Worm (Caenorhabditis elegans): Measurements from ENCODE around the gene cutl-1.

The cutl-1 gene

ce11 chrV:13442819-13443218 is 36.9 kb upstream of the cutl-1 start:
- TF ChIP-seq nhr-76 (tag; optimal IDR thresholded peaks at IDR 0.05) = no peak
- TF ChIP-seq ceh-43 (GFP tag; optimal IDR thresholded peaks at IDR 0.05) = no peak

DNA sequence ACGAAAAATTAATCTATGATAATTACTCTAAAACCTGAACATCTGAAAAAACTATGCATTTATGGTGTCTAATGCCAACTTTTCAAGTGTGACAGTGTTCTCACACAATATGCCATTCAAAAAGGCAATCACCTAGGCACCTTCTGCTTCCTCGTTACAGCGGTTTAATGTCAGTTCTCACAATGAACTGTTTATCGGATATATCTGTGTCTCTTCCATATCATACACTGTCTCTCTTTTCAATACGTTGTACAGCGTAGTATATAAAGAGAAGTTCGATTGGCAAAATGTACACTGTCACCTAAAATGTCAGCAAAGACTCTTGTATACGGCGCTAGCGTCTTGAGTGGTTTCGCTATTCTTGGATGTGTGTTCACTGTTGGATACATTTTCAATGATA is 35.7 kb upstream of the cutl-1 start, which contains the start of gene col-162:
Gene col-162, plus strand, starts transcription at position 301 of the 400 bp plus-strand sequence.
- TF ChIP-seq sem-2 (GFP tag; optimal IDR thresholded peaks at IDR 0.05) = no peak
- no peak for TF ChIP-seq flh-1 (GFP tag; optimal IDR thresholded peaks at IDR 0.05)
- no peak for TF ChIP-seq lin-13 (tag; optimal IDR thresholded peaks at IDR 0.05)
- no peak for TF ChIP-seq ces-1 (GFP tag; optimal IDR thresholded peaks at IDR 0.05)
- no peak for TF ChIP-seq cnd-1 (tag; optimal IDR thresholded peaks at IDR 0.05)

DNA sequence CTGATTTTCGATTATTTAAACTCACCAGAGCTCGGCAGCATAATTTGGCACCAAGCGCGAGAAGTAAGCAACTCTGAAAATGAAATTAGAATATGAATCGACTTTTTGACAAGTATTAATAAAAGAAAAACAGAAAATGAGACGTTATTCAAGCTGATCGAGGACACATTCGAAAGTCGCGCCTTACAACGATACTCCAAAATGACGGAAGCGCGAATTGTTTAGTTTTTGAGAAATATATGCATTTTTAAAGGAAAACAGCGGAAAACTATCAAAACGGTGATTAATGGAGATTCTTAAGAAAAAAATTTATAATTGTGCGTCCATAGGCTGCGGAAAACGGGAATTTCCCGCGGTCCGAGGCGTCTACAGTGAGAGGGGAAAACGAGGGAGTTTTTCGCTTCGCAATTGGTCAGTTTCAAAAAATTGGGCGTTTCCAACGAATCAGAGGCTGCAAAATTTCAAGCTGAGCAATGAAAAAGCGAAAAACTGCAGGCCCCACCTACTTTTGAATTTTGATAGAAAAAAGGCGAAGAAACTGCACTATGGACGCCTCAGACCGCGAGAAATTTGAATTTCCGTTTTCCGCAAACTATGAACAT is 31.7 kb upstream of the cutl-1 start, which contains the start of gene mes-4:
Gene mes-4, minus strand, starts transcription at position 73 of the 602 bp plus-strand sequence.
- no peak for TF ChIP-seq mab-5 (tag; optimal IDR thresholded peaks at IDR 0.05)
- no peak for TF ChIP-seq ceh-43 (GFP tag; optimal IDR thresholded peaks at IDR 0.05)
- TF ChIP-seq bed-3 (GFP tag; optimal IDR thresholded peaks at IDR 0.05) = no peak
- no peak for TF ChIP-seq nhr-237 (tag; optimal IDR thresholded peaks at IDR 0.05)
- TF ChIP-seq flh-1 (GFP tag; optimal IDR thresholded peaks at IDR 0.05) = no peak
- no peak for TF ChIP-seq cnd-1 (tag; optimal IDR thresholded peaks at IDR 0.05)
- TF ChIP-seq ceh-83 (GFP tag; optimal IDR thresholded peaks at IDR 0.05) = no peak
- no peak for TF ChIP-seq unc-120 (tag; optimal IDR thresholded peaks at IDR 0.05; ENCODE audit: poor library complexity, severe bottlenecking)
- no peak for TF ChIP-seq ztf-11 (tag; optimal IDR thresholded peaks at IDR 0.05)

ce11 chrV:13432364-13432763 is 26.4 kb upstream of the cutl-1 start, which contains the start of gene srd-17:
Gene srd-17 (minus strand): TSS chrV:13432714.
- TF ChIP-seq nhr-12 (tag; optimal IDR thresholded peaks at IDR 0.05) (peak; percentile 37), hlh-1 (tag; optimal IDR thresholded peaks at IDR 0.05) (no peak)

DNA sequence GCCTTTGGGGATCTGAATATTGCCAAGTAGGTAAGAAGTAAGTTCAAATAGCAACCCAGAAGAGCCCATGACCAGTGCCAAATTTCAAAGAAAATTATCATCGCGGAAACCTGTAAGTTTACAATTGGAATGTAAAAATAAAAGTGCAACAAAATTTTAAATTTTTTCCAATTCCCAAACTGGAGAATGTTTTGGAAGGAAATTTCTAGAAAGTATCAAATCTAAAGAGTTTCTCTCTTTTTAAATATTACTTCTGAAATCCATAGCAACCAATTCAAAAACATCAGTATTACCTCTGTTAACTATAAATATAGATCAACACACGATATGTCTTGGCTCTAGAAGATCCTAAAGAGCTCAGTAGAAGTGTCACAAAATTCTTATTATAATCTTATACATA is 22.7 kb upstream of the cutl-1 start, which contains the start of gene srd-19:
Gene srd-19, minus strand, starts transcription at position 101 of the 400 bp plus-strand sequence.
- no peak for TF ChIP-seq lin-13 (tag; optimal IDR thresholded peaks at IDR 0.05)
- TF ChIP-seq ceh-43 (GFP tag; optimal IDR thresholded peaks at IDR 0.05) = no peak
- TF ChIP-seq unc-39 (tag; optimal IDR thresholded peaks at IDR 0.05) = no peak
- no peak for TF ChIP-seq zip-8 (tag; optimal IDR thresholded peaks at IDR 0.05)
- TF ChIP-seq M03D4.4 (tag; optimal IDR thresholded peaks at IDR 0.05) = no peak
- TF ChIP-seq elt-1 (tag; optimal IDR thresholded peaks at IDR 0.05; ENCODE audit: borderline replicate concordance, insufficient read depth) = no peak
- TF ChIP-seq nhr-76 (tag; optimal IDR thresholded peaks at IDR 0.05) = no peak
- TF ChIP-seq blmp-1 (tag; optimal IDR thresholded peaks at IDR 0.05) = no peak
- no peak for TF ChIP-seq drap-1 (GFP tag; optimal IDR thresholded peaks at IDR 0.05)
- TF ChIP-seq nhr-2 (tag; optimal IDR thresholded peaks at IDR 0.05) = no peak
- no peak for TF ChIP-seq unc-120 (tag; optimal IDR thresholded peaks at IDR 0.05; ENCODE audit: poor library complexity, severe bottlenecking)
- TF ChIP-seq elt-3 (tag; optimal IDR thresholded peaks at IDR 0.05) = no peak

- TF ChIP-seq nhr-76 (tag; optimal IDR thresholded peaks at IDR 0.05) = no peak
- TF ChIP-seq unc-62 (GFP tag; optimal IDR thresholded peaks at IDR 0.05) = no peak
- no peak for TF ChIP-seq unc-39 (tag; optimal IDR thresholded peaks at IDR 0.05)
- no peak for TF ChIP-seq nhr-237 (tag; optimal IDR thresholded peaks at IDR 0.05)
- no peak for TF ChIP-seq zip-8 (tag; optimal IDR thresholded peaks at IDR 0.05)
- no peak for TF ChIP-seq elt-1 (tag; optimal IDR thresholded peaks at IDR 0.05; ENCODE audit: borderline replicate concordance, insufficient read depth)
- TF ChIP-seq lsy-2 (tag; optimal IDR thresholded peaks at IDR 0.05) = no peak
- TF ChIP-seq ces-1 (GFP tag; optimal IDR thresholded peaks at IDR 0.05) = no peak
- TF ChIP-seq nhr-12 (tag; optimal IDR thresholded peaks at IDR 0.05) = no peak
- no peak for TF ChIP-seq unc-120 (tag; optimal IDR thresholded peaks at IDR 0.05; ENCODE audit: poor library complexity, severe bottlenecking)
- TF ChIP-seq drap-1 (GFP tag; optimal IDR thresholded peaks at IDR 0.05) = no peak
- TF ChIP-seq M03D4.4 (tag; optimal IDR thresholded peaks at IDR 0.05) = no peak
- TF ChIP-seq blmp-1 (tag; optimal IDR thresholded peaks at IDR 0.05) = no peak
- TF ChIP-seq cnd-1 (tag; optimal IDR thresholded peaks at IDR 0.05) = no peak
- no peak for TF ChIP-seq mep-1 (tag; optimal IDR thresholded peaks at IDR 0.05)
- no peak for TF ChIP-seq pha-4 (tag; optimal IDR thresholded peaks at IDR 0.05)
- TF ChIP-seq hlh-1 (tag; optimal IDR thresholded peaks at IDR 0.05) = no peak
- TF ChIP-seq lin-32 (GFP tag; optimal IDR thresholded peaks at IDR 0.05) = no peak
- TF ChIP-seq ceh-39 (tag; optimal IDR thresholded peaks at IDR 0.05) = no peak
Measured at ce11 chrV:13427378-13427777, 21.5 kb upstream of the cutl-1 start.

Data from whole organism, mixed stage, embryonic.